Fruit fly (Drosophila melanogaster) whole organism, wandering third instar larva: Measurements from ENCODE around the gene CG7600.
A peak's percentile ranks its signal among the peaks of the same experiment; 100 is the strongest.

ENCODE experiments used
- Abd-B ChIP-seq: fragments of >200 bp; optimal IDR thresholded peaks from 2 replicates; lab custom pipeline; 2017; ENCODE audit warnings: missing biosample characterization, missing genetic modification characterization
- CG32264 ChIP-seq: fragments of 200-800 bp; sonication (Bioruptor generic); optimal IDR thresholded peaks from 2 replicates; lab custom pipeline; 2016; ENCODE audit warnings: missing biosample characterization, missing genetic modification characterization
- CG9705 ChIP-seq: fragments of 200-800 bp; sonication (Bioruptor generic); optimal IDR thresholded peaks from 2 replicates; lab custom pipeline; 2018; ENCODE audit warnings: missing biosample characterization, mild to moderate bottlenecking, missing genetic modification characterization
- CrebA ChIP-seq: fragments of 200-800 bp; sonication (Bioruptor generic); optimal IDR thresholded peaks from 2 replicates; lab custom pipeline; 2016; ENCODE audit warnings: missing biosample characterization, mild to moderate bottlenecking, missing genetic modification characterization, borderline replicate concordance
- Dfd ChIP-seq: fragments of >200 bp; optimal IDR thresholded peaks from 2 replicates; lab custom pipeline; 2017; ENCODE audit warnings: missing biosample characterization, missing genetic modification characterization
- Dif ChIP-seq: fragments of 200-275, 200-300 bp; sonication (Bioruptor generic); optimal IDR thresholded peaks from 2 replicates; lab custom pipeline; 2018; ENCODE audit warnings: missing biosample characterization, missing genetic modification characterization; ENCODE audit not compliant: partially characterized antibody
- GATAd ChIP-seq: sonication (Bioruptor generic); optimal IDR thresholded peaks from 2 replicates; lab custom pipeline; 2016; ENCODE audit warnings: missing biosample characterization, missing genetic modification characterization
- HLH106 ChIP-seq: fragments of 200-800 bp; optimal IDR thresholded peaks from 3 replicates; lab custom pipeline; 2019; ENCODE audit warnings: missing biosample characterization, mild to moderate bottlenecking, missing genetic modification characterization, moderate library complexity
- Hnf4 ChIP-seq: fragments of 200-800 bp; sonication (Bioruptor generic); optimal IDR thresholded peaks from 2 replicates; lab custom pipeline; 2016; ENCODE audit warnings: missing biosample characterization, mild to moderate bottlenecking, missing genetic modification characterization
- Hr78 ChIP-seq: fragments of >200 bp; optimal IDR thresholded peaks from 2 replicates; lab custom pipeline; 2017; ENCODE audit warnings: missing biosample characterization, missing genetic modification characterization
- Hr83 ChIP-seq: fragments of 200-300 bp; sonication (Bioruptor generic); optimal IDR thresholded peaks from 2 replicates; lab custom pipeline; 2016; ENCODE audit warnings: missing biosample characterization, mild to moderate bottlenecking, missing genetic modification characterization, moderate library complexity; ENCODE audit not compliant: poor library complexity, severe bottlenecking
- Jra ChIP-seq: sonication (Bioruptor generic); optimal IDR thresholded peaks from 2 replicates; lab custom pipeline; 2016; ENCODE audit warnings: missing biosample characterization, missing genetic modification characterization
- Mio ChIP-seq: sonication (Bioruptor generic); optimal IDR thresholded peaks from 2 replicates; lab custom pipeline; 2016; ENCODE audit warnings: missing biosample characterization, missing genetic modification characterization
- Myc ChIP-seq: fragments of >200 bp; optimal IDR thresholded peaks from 2 replicates; lab custom pipeline; 2017
- N ChIP-seq: fragments of >200 bp; optimal IDR thresholded peaks from 2 replicates; lab custom pipeline; 2018; ENCODE audit warnings: missing biosample characterization, missing external identifiers, missing genetic modification characterization
- OdsH ChIP-seq: fragments of 200-800 bp; sonication (Bioruptor generic); optimal IDR thresholded peaks from 2 replicates; lab custom pipeline; 2016; ENCODE audit warnings: missing biosample characterization, mild to moderate bottlenecking, missing genetic modification characterization
- Rel ChIP-seq, 2 experiments: fragments of 200-800 bp; sonication (Bioruptor generic) in 1 of 2; optimal IDR thresholded peaks; 2 replicates in 1 of 2; 3 replicates in 1 of 2; lab custom pipeline; 2016 to 2019; ENCODE audit warnings: mild to moderate bottlenecking in 2 of 2, missing biosample characterization in 2 of 2, missing genetic modification characterization in 2 of 2, moderate library complexity in 1 of 2
- Sp1 ChIP-seq: fragments of 200-800 bp; sonication (Bioruptor generic); optimal IDR thresholded peaks from 3 replicates; lab custom pipeline; 2019; ENCODE audit warnings: missing biosample characterization, mild to moderate bottlenecking, missing genetic modification characterization, moderate library complexity
- Vsx2 ChIP-seq: fragments of 200-300, 225-300 bp; sonication (Bioruptor generic); optimal IDR thresholded peaks from 2 replicates; lab custom pipeline; 2018; ENCODE audit warnings: missing biosample characterization, missing genetic modification characterization; ENCODE audit not compliant: partially characterized antibody
- br ChIP-seq: fragments of 200-800 bp; sonication (Bioruptor generic); optimal IDR thresholded peaks from 2 replicates; lab custom pipeline; 2016; ENCODE audit warnings: missing biosample characterization, missing genetic modification characterization
- brk ChIP-seq: fragments of 200-800 bp; sonication (Bioruptor generic); optimal IDR thresholded peaks from 2 replicates; lab custom pipeline; 2016; ENCODE audit warnings: missing biosample characterization, mild to moderate bottlenecking, missing genetic modification characterization
- dl ChIP-seq, 2 experiments: fragments of 175-275, 200-275 bp in 1 of 2; fragments of 200-275 bp in 1 of 2; sonication (Bioruptor generic); optimal IDR thresholded peaks; lab custom pipeline; 2018; ENCODE audit warnings: mild to moderate bottlenecking in 2 of 2, missing biosample characterization in 2 of 2, missing genetic modification characterization in 2 of 2, moderate library complexity in 2 of 2; ENCODE audit not compliant: partially characterized antibody in 2 of 2, insufficient read depth in 1 of 2
- dmrt93B ChIP-seq: fragments of 200-800 bp; sonication (Bioruptor generic); optimal IDR thresholded peaks from 2 replicates; lab custom pipeline; 2018; ENCODE audit warnings: missing biosample characterization, mild to moderate bottlenecking, missing genetic modification characterization
- dsf ChIP-seq: sonication (Bioruptor generic); optimal IDR thresholded peaks from 2 replicates; lab custom pipeline; 2016; ENCODE audit warnings: missing biosample characterization, missing genetic modification characterization, borderline replicate concordance
- ey ChIP-seq: fragments of 200-800 bp; sonication (Bioruptor generic); optimal IDR thresholded peaks from 2 replicates; lab custom pipeline; 2016; ENCODE audit warnings: missing biosample characterization, missing genetic modification characterization
- foxo ChIP-seq, 2 experiments: fragments of 200-800 bp; sonication (Bioruptor generic); optimal IDR thresholded peaks; 2 replicates in 1 of 2; 3 replicates in 1 of 2; lab custom pipeline; 2016 to 2017; ENCODE audit warnings: missing biosample characterization in 2 of 2, missing genetic modification characterization in 2 of 2
- fru ChIP-seq: fragments of 200-800 bp; sonication (Bioruptor generic); optimal IDR thresholded peaks from 3 replicates; lab custom pipeline; 2016; ENCODE audit warnings: missing biosample characterization, mild to moderate bottlenecking, missing genetic modification characterization
- h ChIP-seq: fragments of 200-800 bp; sonication (Bioruptor generic); optimal IDR thresholded peaks from 3 replicates; lab custom pipeline; 2016; ENCODE audit warnings: missing biosample characterization, mild to moderate bottlenecking, missing genetic modification characterization
- jim ChIP-seq: fragments of 175-275, 200-325 bp; sonication (Bioruptor generic); optimal IDR thresholded peaks from 2 replicates; lab custom pipeline; 2016; ENCODE audit warnings: missing biosample characterization, mild to moderate bottlenecking, missing genetic modification characterization
- lola ChIP-seq: fragments of >200 bp; optimal IDR thresholded peaks from 2 replicates; lab custom pipeline; 2017; ENCODE audit warnings: missing biosample characterization, missing genetic modification characterization
- pan ChIP-seq: fragments of >200 bp; optimal IDR thresholded peaks from 2 replicates; lab custom pipeline; 2017
- psq ChIP-seq: fragments of 200-800 bp; sonication (Bioruptor generic); optimal IDR thresholded peaks from 3 replicates; lab custom pipeline; 2017; ENCODE audit warnings: missing biosample characterization, mild to moderate bottlenecking, missing genetic modification characterization, moderate library complexity
- rgr ChIP-seq: fragments of 200-800 bp; sonication (Bioruptor generic); optimal IDR thresholded peaks from 3 replicates; lab custom pipeline; 2016; ENCODE audit warnings: missing biosample characterization, mild to moderate bottlenecking, missing genetic modification characterization
- sage ChIP-seq: fragments of 200-800 bp; sonication (Bioruptor generic); optimal IDR thresholded peaks from 2 replicates; lab custom pipeline; 2016; ENCODE audit warnings: missing biosample characterization, mild to moderate bottlenecking, missing genetic modification characterization
- sv ChIP-seq: fragments of 200-800 bp; sonication (Bioruptor generic); optimal IDR thresholded peaks from 3 replicates; lab custom pipeline; 2016; ENCODE audit warnings: missing biosample characterization, missing genetic modification characterization
- tai ChIP-seq: sonication (Bioruptor generic); optimal IDR thresholded peaks from 2 replicates; lab custom pipeline; 2016; ENCODE audit warnings: missing biosample characterization, missing genetic modification characterization
- usp ChIP-seq: fragments of >200 bp; optimal IDR thresholded peaks from 2 replicates; lab custom pipeline; 2017; ENCODE audit warnings: missing biosample characterization, missing genetic modification characterization
- woc ChIP-seq: sonication (Bioruptor generic); optimal IDR thresholded peaks from 2 replicates; lab custom pipeline; 2016; ENCODE audit warnings: missing biosample characterization, mild to moderate bottlenecking, missing genetic modification characterization

Gene CG7600

dm6 chr3L:11215244-11216121 lies 4.9 kb downstream of the CG7600 start:
- peak; percentile 94 for TF ChIP-seq Hnf4
- peak; percentile 87 for TF ChIP-seq psq (GFP tag; lab: Kevin White, UChicago)
- peak; percentile 89 for TF ChIP-seq sv (GFP tag; lab: Kevin White, UChicago)
- no peak for TF ChIP-seq Dfd (GFP tag; lab: Kevin White, UChicago)
- TF ChIP-seq Myc (lab: Kevin White, UChicago): peak; percentile 100
- TF ChIP-seq CG32264 (GFP tag; lab: Kevin White, UChicago): peak; percentile 92
- TF ChIP-seq N: no peak
- peak; percentile 78 for TF ChIP-seq brk (GFP tag; lab: Kevin White, UChicago)
- no peak for TF ChIP-seq pan (lab: Kevin White, UChicago)
- TF ChIP-seq dsf (GFP tag; lab: Kevin White, UChicago): peak; percentile 68
- no peak for TF ChIP-seq Abd-B
- peak; percentile 96 for TF ChIP-seq h (GFP tag; lab: Kevin White, UChicago)
- no peak for TF ChIP-seq GATAd
- peak; percentile 83 for TF ChIP-seq dmrt93B (GFP tag; lab: Kevin White, UChicago)
- TF ChIP-seq rgr (GFP tag; lab: Kevin White, UChicago): peak; percentile 97
- TF ChIP-seq Jra (GFP tag; lab: Kevin White, UChicago): peak; percentile 84
- TF ChIP-seq tai: no peak
- TF ChIP-seq Mio: peak; percentile 76
- peak; percentile 96 for TF ChIP-seq br (GFP tag; lab: Kevin White, UChicago)
- TF ChIP-seq usp: no peak
- TF ChIP-seq ey: peak; percentile 96
- TF ChIP-seq HLH106 (tag; lab: Kevin White, UChicago): peak; percentile 92
- TF ChIP-seq sage (GFP tag; lab: Kevin White, UChicago): peak; percentile 88
- peak in 1 of 2 experiments; percentile 63 for TF ChIP-seq dl (GFP tag; optimal IDR thresholded peaks at IDR 0.05; lab: Kevin White, UChicago; ENCODE audit: insufficient read depth in 1 of 2, partially characterized antibody in 2 of 2)
- peak; percentile 95 for TF ChIP-seq fru (GFP tag; lab: Kevin White, UChicago)
- TF ChIP-seq jim (GFP tag; lab: Kevin White, UChicago): peak; percentile 52
- peak; percentile 89 to 97 for TF ChIP-seq foxo (GFP tag; optimal IDR thresholded peaks at IDR 0.05; lab: Kevin White, UChicago)
- peak; percentile 92 for TF ChIP-seq OdsH (GFP tag; lab: Kevin White, UChicago)
- no peak for TF ChIP-seq Hr78 (GFP tag; lab: Kevin White, UChicago)
- peak; percentile 53 for TF ChIP-seq CG9705 (GFP tag; lab: Kevin White, UChicago)
- TF ChIP-seq lola: no peak
- peak; percentile 80 for TF ChIP-seq Sp1 (GFP tag; lab: Kevin White, UChicago)
- TF ChIP-seq woc (GFP tag; lab: Kevin White, UChicago): peak; percentile 93
- peak; percentile 90 for TF ChIP-seq Hr83 (GFP tag; lab: Kevin White, UChicago)
- peak; percentile 90 for TF ChIP-seq Rel (GFP tag; optimal IDR thresholded peaks at IDR 0.05; lab: Kevin White, UChicago)
- TF ChIP-seq Rel (tag; optimal IDR thresholded peaks at IDR 0.05; lab: Kevin White, UChicago): peak; percentile 45
- peak; percentile 88 for TF ChIP-seq Vsx2
- TF ChIP-seq CrebA (GFP tag; lab: Kevin White, UChicago): no peak
- TF ChIP-seq Dif (GFP tag; lab: Kevin White, UChicago): peak; percentile 83

- no peak for TF ChIP-seq psq (GFP tag; lab: Kevin White, UChicago)
- no peak for TF ChIP-seq CrebA (GFP tag; lab: Kevin White, UChicago)
- TF ChIP-seq Hr83 (GFP tag; lab: Kevin White, UChicago): no peak
- no peak for TF ChIP-seq ey
- no peak for TF ChIP-seq usp
- TF ChIP-seq pan (lab: Kevin White, UChicago): no peak
- no peak for TF ChIP-seq dl (GFP tag; optimal IDR thresholded peaks at IDR 0.05; lab: Kevin White, UChicago; ENCODE audit: insufficient read depth in 1 of 2, partially characterized antibody in 2 of 2)
- TF ChIP-seq Vsx2: no peak
- no peak for TF ChIP-seq fru (GFP tag; lab: Kevin White, UChicago)
- TF ChIP-seq sv (GFP tag; lab: Kevin White, UChicago): no peak
- TF ChIP-seq N: no peak
- no peak for TF ChIP-seq GATAd
- TF ChIP-seq tai: no peak
- TF ChIP-seq Hr78 (GFP tag; lab: Kevin White, UChicago): no peak
- TF ChIP-seq OdsH (GFP tag; lab: Kevin White, UChicago): no peak
- TF ChIP-seq Dif (GFP tag; lab: Kevin White, UChicago): no peak
- no peak for TF ChIP-seq Sp1 (GFP tag; lab: Kevin White, UChicago)
- no peak for TF ChIP-seq br (GFP tag; lab: Kevin White, UChicago)
- TF ChIP-seq Abd-B: no peak
- TF ChIP-seq, all 38 proteins: peak for 0
These were observed 5.6 kb downstream of the CG7600 start for dm6 chr3L:11216219-11216618.
